Worm (Caenorhabditis elegans): Measurements from ENCODE around the gene nep-3.

The nep-3 gene

ce11 chrII:3908135-3908534 lies 31.1 kb upstream of the nep-3 start:
- TF ChIP-seq aly-2 (tag; optimal IDR thresholded peaks at IDR 0.05) (no peak), unc-130 (tag; optimal IDR thresholded peaks at IDR 0.05) (no peak), alr-1 (tag; optimal IDR thresholded peaks at IDR 0.05; ENCODE audit: borderline replicate concordance) (no peak), egl-13 (tag; optimal IDR thresholded peaks at IDR 0.05) (no peak), lin-14 (GFP tag; optimal IDR thresholded peaks at IDR 0.05) (no peak), lsy-2 (tag; optimal IDR thresholded peaks at IDR 0.05) (no peak)

- no peak for TF ChIP-seq C34B4.2 (tag; optimal IDR thresholded peaks at IDR 0.05)
- no peak for TF ChIP-seq grh-1 (GFP tag; IDR thresholded peaks at IDR 0.05)
- TF ChIP-seq lin-13 (GFP tag; optimal IDR thresholded peaks at IDR 0.05): no peak
- no peak for TF ChIP-seq nhr-90 (tag; optimal IDR thresholded peaks at IDR 0.05; ENCODE audit: poor library complexity)
- TF ChIP-seq vab-15 (tag; optimal IDR thresholded peaks at IDR 0.05): no peak
- no peak for TF ChIP-seq ceh-88 (GFP tag; IDR thresholded peaks at IDR 0.05)
- no peak for TF ChIP-seq unc-86 (tag; optimal IDR thresholded peaks at IDR 0.05)
- TF ChIP-seq unc-130 (tag; optimal IDR thresholded peaks at IDR 0.05): no peak
- TF ChIP-seq nhr-84 (tag; optimal IDR thresholded peaks at IDR 0.05): no peak
- TF ChIP-seq nhr-20 (tag; optimal IDR thresholded peaks at IDR 0.05): no peak
- no peak for TF ChIP-seq F16B12.6 (tag; optimal IDR thresholded peaks at IDR 0.05)
- no peak for TF ChIP-seq nhr-28 (tag; optimal IDR thresholded peaks at IDR 0.05)
- TF ChIP-seq efl-1 (optimal IDR thresholded peaks at IDR 0.05): no peak
- no peak for TF ChIP-seq efl-1 (GFP tag; optimal IDR thresholded peaks at IDR 0.05 in 1 of 2)
- no peak for TF ChIP-seq irx-1 (tag; optimal IDR thresholded peaks at IDR 0.05)
- TF ChIP-seq ztf-4 (tag; optimal IDR thresholded peaks at IDR 0.05): no peak
- no peak for TF ChIP-seq nhr-19 (GFP tag; conservative IDR thresholded peaks at IDR 0.05)
Measured at ce11 chrII:3906615-3907190, 29.7 kb upstream of the nep-3 start, which contains the start of the genes F53C3.11 and fbxb-103. TSS of gene F53C3.11 (minus strand) at chrII:3906715. TSS of gene fbxb-103 (plus strand) at chrII:3907140.

ce11 chrII:3902798-3903197 lies 25.8 kb upstream of the nep-3 start, which contains the start of gene F53C3.3:
TSS of gene F53C3.3 (plus strand) at chrII:3902856.
- TF ChIP-seq hlh-17 (GFP tag; optimal IDR thresholded peaks at IDR 0.05; ENCODE audit: borderline replicate concordance) (no peak), ceh-90 (tag; optimal IDR thresholded peaks at IDR 0.05) (no peak), nhr-237 (tag; optimal IDR thresholded peaks at IDR 0.05) (no peak), elt-2 (tag; optimal IDR thresholded peaks at IDR 0.05) (no peak), ztf-11 (tag; optimal IDR thresholded peaks at IDR 0.05) (no peak), ceh-8 (GFP tag; optimal IDR thresholded peaks at IDR 0.05) (no peak), egl-27 (tag; optimal IDR thresholded peaks at IDR 0.05) (no peak), lir-3 (tag; optimal IDR thresholded peaks at IDR 0.05; ENCODE audit: poor library complexity) (no peak), unc-30 (tag; optimal IDR thresholded peaks at IDR 0.05) (no peak), lin-14 (GFP tag; optimal IDR thresholded peaks at IDR 0.05) (no peak), nhr-71 (tag; optimal IDR thresholded peaks at IDR 0.05) (no peak), unc-98 (GFP tag; IDR thresholded peaks at IDR 0.05) (no peak)

- TF ChIP-seq lin-39 (tag; optimal IDR thresholded peaks at IDR 0.05) (no peak), pqm-1 (tag; optimal IDR thresholded peaks at IDR 0.05) (no peak), ceh-63 (GFP tag; optimal IDR thresholded peaks at IDR 0.05) (no peak), hlh-17 (GFP tag; optimal IDR thresholded peaks at IDR 0.05; ENCODE audit: borderline replicate concordance) (no peak), snu-23 (GFP tag; optimal IDR thresholded peaks at IDR 0.05) (no peak), efl-1 (optimal IDR thresholded peaks at IDR 0.05) (no peak), efl-1 (GFP tag; optimal IDR thresholded peaks at IDR 0.05 in 1 of 2) (no peak), nhr-85 (tag) (no peak), tlp-1 (tag; optimal IDR thresholded peaks at IDR 0.05) (no peak), blmp-1 (tag; optimal IDR thresholded peaks at IDR 0.05) (no peak), unc-86 (tag; optimal IDR thresholded peaks at IDR 0.05) (no peak), zip-4 (GFP tag; optimal IDR thresholded peaks at IDR 0.05) (no peak)
Measured at ce11 chrII:3901108-3901507, 24.1 kb upstream of the nep-3 start, which contains the start of gene F53C3.4. TSS of gene F53C3.4 (plus strand) at chrII:3901408.
